Worm (Caenorhabditis elegans): ENCODE measurements around the gene nspb-7.

Gene nspb-7

ce11 chrII:14567811-14568210 lies 10.3 kb upstream of the nspb-7 start:
- TF ChIP-seq hmg-1.2 (GFP tag; IDR thresholded peaks at IDR 0.05) (peak; percentile 55), lin-35 (GFP tag; optimal IDR thresholded peaks at IDR 0.05) (no peak), zim-3 (tag; optimal IDR thresholded peaks at IDR 0.05) (no peak)

- TF ChIP-seq egl-44 (GFP tag; IDR thresholded peaks at IDR 0.05) (no peak), hsf-1 (GFP tag; IDR thresholded peaks at IDR 0.05) (no peak), somi-1 (GFP tag; optimal IDR thresholded peaks at IDR 0.05) (no peak), attf-5 (GFP tag; optimal IDR thresholded peaks at IDR 0.05) (no peak), tbp1 (GFP tag; optimal IDR thresholded peaks at IDR 0.05) (no peak), zfh-2 (GFP tag; conservative IDR thresholded peaks at IDR 0.05) (peak; percentile 91), hmg-1.2 (GFP tag; IDR thresholded peaks at IDR 0.05) (peak; percentile 98), nfyb-1 (GFP tag; IDR thresholded peaks at IDR 0.05) (no peak), K12H6.12 (tag; optimal IDR thresholded peaks at IDR 0.05) (peak; percentile 1), egrh-3 (GFP tag; IDR thresholded peaks at IDR 0.05) (peak; percentile 58)
Observed at ce11 chrII:14569322-14569721, 8.8 kb upstream of the nspb-7 start.

ce11 chrII:14570541-14571160 lies 7.5 kb upstream of the nspb-7 start:
- TF ChIP-seq F57C9.4 (tag; optimal IDR thresholded peaks at IDR 0.05), result no peak
- TF ChIP-seq T07F8.4 (tag; optimal IDR thresholded peaks at IDR 0.05), result no peak
- TF ChIP-seq egl-18 (GFP tag; IDR thresholded peaks at IDR 0.05), result no peak
- TF ChIP-seq lin-26 (GFP tag; IDR thresholded peaks at IDR 0.05), result no peak
- TF ChIP-seq sptf-2 (GFP tag; optimal IDR thresholded peaks at IDR 0.05), result no peak
- no peak for TF ChIP-seq C06A6.2 (GFP tag; conservative IDR thresholded peaks at IDR 0.05)
- TF ChIP-seq ccch-3 (GFP tag; optimal IDR thresholded peaks at IDR 0.05), result no peak
- TF ChIP-seq nhr-179 (tag; optimal IDR thresholded peaks at IDR 0.05), result no peak
- no peak for TF ChIP-seq hlh-12 (tag; optimal IDR thresholded peaks at IDR 0.05)
- TF ChIP-seq ceh-91 (GFP tag; IDR thresholded peaks at IDR 0.05), result no peak
- TF ChIP-seq F10E7.11 (tag; optimal IDR thresholded peaks at IDR 0.05), result no peak
- no peak for TF ChIP-seq lsy-27 (tag; optimal IDR thresholded peaks at IDR 0.05; ENCODE audit: borderline replicate concordance, insufficient read depth)
- TF ChIP-seq F52B5.7 (tag; optimal IDR thresholded peaks at IDR 0.05), result no peak
- no peak for TF ChIP-seq snpc-1.1 (tag; optimal IDR thresholded peaks at IDR 0.05; ENCODE audit: insufficient read depth)

- TF ChIP-seq snpc-1.1 (tag; optimal IDR thresholded peaks at IDR 0.05; ENCODE audit: insufficient read depth) (no peak), lin-26 (GFP tag; IDR thresholded peaks at IDR 0.05) (no peak), ceh-100 (GFP tag; IDR thresholded peaks at IDR 0.05) (no peak), lin-40 (tag; optimal IDR thresholded peaks at IDR 0.05) (no peak), somi-1 (GFP tag; optimal IDR thresholded peaks at IDR 0.05) (no peak), attf-3 (GFP tag; conservative IDR thresholded peaks at IDR 0.05) (no peak), die-1 (tag; optimal IDR thresholded peaks at IDR 0.05) (no peak), attf-5 (GFP tag; optimal IDR thresholded peaks at IDR 0.05) (no peak), let-526 (GFP tag; IDR thresholded peaks at IDR 0.05) (no peak), unc-130 (GFP tag; optimal IDR thresholded peaks at IDR 0.05) (no peak)
Observed at ce11 chrII:14573315-14573714, 4.8 kb upstream of the nspb-7 start, which contains the start of gene madf-5. Gene madf-5 (plus strand): TSS chrII:14573615.

ce11 chrII:14574790-14575189 lies 3.3 kb upstream of the nspb-7 start:
- TF ChIP-seq tbx-9 (tag; optimal IDR thresholded peaks at IDR 0.05; ENCODE audit: borderline replicate concordance) (no peak), die-1 (tag; optimal IDR thresholded peaks at IDR 0.05) (no peak), T26A5.8 (tag; optimal IDR thresholded peaks at IDR 0.05) (no peak), zfh-2 (GFP tag; conservative IDR thresholded peaks at IDR 0.05) (peak; percentile 79), Y95B8A.8 (GFP tag; IDR thresholded peaks at IDR 0.05) (no peak), ztf-28 (GFP tag; IDR thresholded peaks at IDR 0.05) (no peak), lag-1 (GFP tag; IDR thresholded peaks at IDR 0.05) (no peak), snpc-1.3 (tag; optimal IDR thresholded peaks at IDR 0.05; ENCODE audit: insufficient read depth) (no peak), Y53F4B.3 (GFP tag; IDR thresholded peaks at IDR 0.05) (no peak), nfyb-1 (GFP tag; IDR thresholded peaks at IDR 0.05) (0 out of 2 replicates have a peak, but pooled peaks have one; percentile 14), K11D2.4 (GFP tag; IDR thresholded peaks at IDR 0.05) (no peak), aptf-2 (GFP tag; conservative IDR thresholded peaks at IDR 0.05) (no peak), lin-26 (GFP tag; IDR thresholded peaks at IDR 0.05) (no peak), snpc-1.1 (tag; optimal IDR thresholded peaks at IDR 0.05; ENCODE audit: insufficient read depth) (no peak)

Data from whole organism, young adult.